Worm (Caenorhabditis elegans) whole organism, L1 larva: ENCODE measurements around the gene fipr-4.

Experiments
- C16A3.4 ChIP-seq: fragments of 150-350 bp; optimal IDR thresholded peaks from 2 replicates; lab custom pipeline; 2014; ENCODE audit warnings: missing biosample characterization, missing genetic modification characterization
- F16B12.6 ChIP-seq: fragments of 150-350 bp; optimal IDR thresholded peaks from 2 replicates; lab custom pipeline; 2014; ENCODE audit warnings: missing biosample characterization, missing genetic modification characterization
- Y116A8C.19 ChIP-seq: sonication (generic microtip); optimal IDR thresholded peaks from 2 replicates; lab custom pipeline; 2016; ENCODE audit warnings: missing compliant biosample characterization, missing genetic modification characterization, borderline replicate concordance
- aha-1 ChIP-seq: fragments of 150-350 bp; optimal IDR thresholded peaks from 2 replicates; lab custom pipeline; 2014; ENCODE audit warnings: missing biosample characterization, missing genetic modification characterization
- alr-1 ChIP-seq: fragments of 200-800 bp; sonication (Bioruptor generic); optimal IDR thresholded peaks from 2 replicates; lab custom pipeline; 2018; ENCODE audit warnings: borderline replicate concordance, mild to moderate bottlenecking, missing genetic modification characterization, missing compliant biosample characterization
- blmp-1 ChIP-seq: fragments of 150-350 bp; optimal IDR thresholded peaks from 2 replicates; lab custom pipeline; 2014; ENCODE audit warnings: missing biosample characterization, missing genetic modification characterization
- ceh-63 ChIP-seq: fragments of 200-800 bp; sonication (Bioruptor generic); optimal IDR thresholded peaks from 2 replicates; lab custom pipeline; 2018; ENCODE audit warnings: mild to moderate bottlenecking, missing genetic modification characterization, missing compliant biosample characterization
- ceh-8 ChIP-seq: fragments of 200-800 bp; sonication (Bioruptor generic); optimal IDR thresholded peaks from 2 replicates; lab custom pipeline; 2018; ENCODE audit warnings: mild to moderate bottlenecking, missing genetic modification characterization, moderate library complexity, missing compliant biosample characterization
- ceh-82 ChIP-seq, 3 experiments: fragments of 150-350 bp in 1 of 3; sonication (generic microtip) in 2 of 3; optimal IDR thresholded peaks; 2 replicates each; lab custom pipeline; 2014 to 2017; ENCODE audit warnings: missing biosample characterization in 3 of 3, missing genetic modification characterization in 3 of 3
- ceh-90 ChIP-seq: sonication (generic microtip); optimal IDR thresholded peaks from 2 replicates; lab custom pipeline; 2016; ENCODE audit warnings: missing genetic modification characterization, missing compliant biosample characterization
- ces-1 ChIP-seq: fragments of 150-350 bp; optimal IDR thresholded peaks from 2 replicates; lab custom pipeline; 2014; ENCODE audit warnings: missing biosample characterization, missing genetic modification reagents, missing genetic modification characterization
- dpl-1 ChIP-seq, 3 experiments: fragments of 150-350 bp in 2 of 3; sonication (generic microtip) in 1 of 3; optimal IDR thresholded peaks; 2 replicates each; lab custom pipeline; 2014 to 2017; ENCODE audit warnings: missing biosample characterization in 3 of 3, missing genetic modification characterization in 3 of 3, missing genetic modification reagents in 3 of 3
- dsc-1 ChIP-seq: sonication (generic microtip); optimal IDR thresholded peaks from 2 replicates; lab custom pipeline; 2016; ENCODE audit warnings: mild to moderate bottlenecking, missing genetic modification characterization, missing compliant biosample characterization
- efl-3 ChIP-seq: fragments of 200-800 bp; sonication (Bioruptor generic); optimal IDR thresholded peaks from 2 replicates; lab custom pipeline; 2018; ENCODE audit warnings: mild to moderate bottlenecking, missing genetic modification characterization, missing compliant biosample characterization
- egl-13 ChIP-seq: sonication (generic microtip); optimal IDR thresholded peaks from 2 replicates; lab custom pipeline; 2016; ENCODE audit warnings: missing genotype, missing genetic modification reagents, missing genetic modification characterization, missing compliant biosample characterization
- egl-27 ChIP-seq, 2 experiments: fragments of 150-350 bp in 1 of 2; sonication (generic microtip); optimal IDR thresholded peaks; 3 replicates each; lab custom pipeline; 2017 to 2018; ENCODE audit warnings: missing biosample characterization in 2 of 2, missing genetic modification characterization in 2 of 2, missing genetic modification reagents in 2 of 2
- elt-2 ChIP-seq: sonication (generic microtip); optimal IDR thresholded peaks from 2 replicates; lab custom pipeline; 2016; ENCODE audit warnings: missing genetic modification characterization, mild to moderate bottlenecking, inconsistent platforms, missing compliant biosample characterization, missing genetic modification reagents
- fkh-8 ChIP-seq: sonication (generic microtip); optimal IDR thresholded peaks from 2 replicates; lab custom pipeline; 2016; ENCODE audit warnings: mild to moderate bottlenecking, missing genetic modification characterization, missing compliant biosample characterization
- fos-1 ChIP-seq: fragments of 150-350 bp; optimal IDR thresholded peaks from 2 replicates; lab custom pipeline; 2014; ENCODE audit warnings: missing biosample characterization, missing genetic modification characterization
- grh-1 ChIP-seq: fragments of 200-800 bp; sonication (Bioruptor generic); IDR thresholded peaks from 2 replicates; pipeline ENCODE4 v1.3.6; 2022; ENCODE audit warnings: missing genetic modification reagents, missing genetic modification characterization, missing compliant biosample characterization
- hlh-17 ChIP-seq: fragments of 200-800 bp; sonication (Bioruptor generic); optimal IDR thresholded peaks from 2 replicates; lab custom pipeline; 2018; ENCODE audit warnings: missing genetic modification characterization, mild to moderate bottlenecking, missing compliant biosample characterization, moderate library complexity, borderline replicate concordance
- hlh-4 ChIP-seq: sonication (generic microtip); optimal IDR thresholded peaks from 2 replicates; lab custom pipeline; 2016; ENCODE audit warnings: mild to moderate bottlenecking, missing genetic modification characterization, missing compliant biosample characterization
- jun-1 ChIP-seq: fragments of 150-350 bp; optimal IDR thresholded peaks from 2 replicates; lab custom pipeline; 2014; ENCODE audit warnings: missing biosample characterization, missing genetic modification reagents, missing genetic modification characterization
- lin-13 ChIP-seq: fragments of 150-350 bp; optimal IDR thresholded peaks from 2 replicates; lab custom pipeline; 2014; ENCODE audit warnings: missing biosample characterization, missing genetic modification reagents, missing genetic modification characterization
- lin-15B ChIP-seq: fragments of 150-350 bp; sonication (generic microtip); optimal IDR thresholded peaks from 3 replicates; lab custom pipeline; 2014; ENCODE audit warnings: missing biosample characterization, missing genetic modification characterization
- lir-3 ChIP-seq: sonication (generic microtip); optimal IDR thresholded peaks from 2 replicates; lab custom pipeline; 2016; ENCODE audit warnings: mild to moderate bottlenecking, missing genetic modification characterization, moderate library complexity, missing compliant biosample characterization; ENCODE audit not compliant: poor library complexity
- lsy-2 ChIP-seq, 2 experiments: fragments of 150-350 bp; optimal IDR thresholded peaks; 2 replicates each; lab custom pipeline; 2014; ENCODE audit warnings: missing biosample characterization in 2 of 2, missing genetic modification characterization in 2 of 2
- mab-9 ChIP-seq: fragments of 200-800 bp; sonication (Bioruptor generic); IDR thresholded peaks from 2 replicates; pipeline ENCODE4 v1.3.6; 2022; ENCODE audit warnings: missing genetic modification reagents, missing genetic modification characterization, missing compliant biosample characterization
- mdl-1 ChIP-seq, 2 experiments: fragments of 150-350 bp; optimal IDR thresholded peaks; 2 replicates each; lab custom pipeline; 2014 to 2017; ENCODE audit warnings: missing biosample characterization in 2 of 2, missing genetic modification characterization in 2 of 2, inconsistent platforms in 1 of 2
- mef-2 ChIP-seq: fragments of 150-350 bp; optimal IDR thresholded peaks from 2 replicates; lab custom pipeline; 2014; ENCODE audit warnings: missing biosample characterization, missing genetic modification characterization
- mep-1 ChIP-seq: fragments of 150-350 bp; optimal IDR thresholded peaks from 2 replicates; lab custom pipeline; 2014; ENCODE audit warnings: missing biosample characterization, missing genetic modification characterization
- nhr-12 ChIP-seq: sonication (generic microtip); optimal IDR thresholded peaks from 2 replicates; lab custom pipeline; 2017; ENCODE audit warnings: missing biosample characterization, missing genetic modification characterization
- nhr-237 ChIP-seq: fragments of 150-350 bp; optimal IDR thresholded peaks from 2 replicates; lab custom pipeline; 2014; ENCODE audit warnings: missing biosample characterization, missing genetic modification characterization
- nhr-47 ChIP-seq: sonication (generic microtip); optimal IDR thresholded peaks from 2 replicates; lab custom pipeline; 2016; ENCODE audit warnings: mild to moderate bottlenecking, missing genetic modification characterization, moderate library complexity, missing compliant biosample characterization
- nhr-71 ChIP-seq: sonication (generic microtip); optimal IDR thresholded peaks from 2 replicates; lab custom pipeline; 2016; ENCODE audit warnings: mild to moderate bottlenecking, missing genetic modification characterization, moderate library complexity, missing compliant biosample characterization
- nhr-76 ChIP-seq: sonication (generic microtip); optimal IDR thresholded peaks from 2 replicates; lab custom pipeline; 2017; ENCODE audit warnings: missing biosample characterization, missing genetic modification characterization
- nhr-77 ChIP-seq: fragments of 150-350 bp; optimal IDR thresholded peaks from 2 replicates; lab custom pipeline; 2014; ENCODE audit warnings: missing biosample characterization, missing genetic modification characterization
- nhr-84 ChIP-seq: sonication (generic microtip); optimal IDR thresholded peaks from 2 replicates; lab custom pipeline; 2017; ENCODE audit warnings: missing biosample characterization, missing genetic modification characterization
- nhr-85 ChIP-seq: sonication (generic microtip); peaks from one replicate; lab custom pipeline; 2016; ENCODE audit warnings: missing genetic modification characterization, inconsistent platforms, missing compliant biosample characterization
- nhr-90 ChIP-seq: sonication (generic microtip); optimal IDR thresholded peaks from 2 replicates; lab custom pipeline; 2016; ENCODE audit warnings: mild to moderate bottlenecking, missing genetic modification characterization, missing compliant biosample characterization; ENCODE audit not compliant: poor library complexity
- pag-3 ChIP-seq: sonication (generic microtip); optimal IDR thresholded peaks from 2 replicates; lab custom pipeline; 2017; ENCODE audit warnings: missing genetic modification characterization, mild to moderate bottlenecking, missing compliant biosample characterization, antibody characterized with exemption, borderline replicate concordance; ENCODE audit not compliant: insufficient read depth
- pqm-1 ChIP-seq: sonication (generic microtip); optimal IDR thresholded peaks from 3 replicates; lab custom pipeline; 2017; ENCODE audit warnings: missing biosample characterization, missing genetic modification characterization
- snpc-4 ChIP-seq: fragments of 150-350 bp; optimal IDR thresholded peaks from 2 replicates; lab custom pipeline; 2014; ENCODE audit warnings: missing biosample characterization, missing genetic modification characterization
- sptf-1 ChIP-seq: fragments of 150-350 bp; optimal IDR thresholded peaks from 2 replicates; lab custom pipeline; 2014; ENCODE audit warnings: missing biosample characterization, missing genetic modification characterization
- tlp-1 ChIP-seq: fragments of 150-350 bp; optimal IDR thresholded peaks from 2 replicates; lab custom pipeline; 2014; ENCODE audit warnings: missing biosample characterization, missing genetic modification characterization
- unc-130 ChIP-seq: fragments of 150-350 bp; optimal IDR thresholded peaks from 2 replicates; lab custom pipeline; 2017; ENCODE audit warnings: missing biosample characterization, missing genetic modification characterization, inconsistent platforms
- unc-30 ChIP-seq: sonication (generic microtip); optimal IDR thresholded peaks from 2 replicates; lab custom pipeline; 2017; ENCODE audit warnings: missing biosample characterization, missing genetic modification characterization
- unc-86 ChIP-seq: sonication (generic microtip); optimal IDR thresholded peaks from 2 replicates; lab custom pipeline; 2016; ENCODE audit warnings: missing genetic modification characterization, missing compliant biosample characterization
- xbp-1 ChIP-seq: sonication (generic microtip); optimal IDR thresholded peaks from 2 replicates; lab custom pipeline; 2016; ENCODE audit warnings: missing genetic modification characterization, missing compliant biosample characterization
- ztf-11 ChIP-seq, 2 experiments: sonication (generic microtip); optimal IDR thresholded peaks; 2 replicates each; lab custom pipeline; 2016 to 2017; ENCODE audit warnings: missing genetic modification characterization in 2 of 2, missing biosample characterization in 1 of 2, missing compliant biosample characterization in 1 of 2
- ztf-4 ChIP-seq: fragments of 150-350 bp; optimal IDR thresholded peaks from 2 replicates; lab custom pipeline; 2014; ENCODE audit warnings: missing biosample characterization, missing genetic modification characterization

Gene fipr-4

ce11 chrV:10179235-10179634, 49.0 kb downstream of the fipr-4 start, which contains the start of gene cul-5:
Gene cul-5, plus strand, starts transcription at chrV:10179535.
- TF ChIP-seq elt-2 (tag; lab: Kevin White, UChicago) (peak; percentile 41), aha-1 (tag; lab: Kevin White, UChicago) (no peak)

ce11 chrV:10178166-10178565, 50.1 kb downstream of the fipr-4 start:
- TF ChIP-seq mef-2 (tag; lab: Kevin White, UChicago) (no peak), nhr-76 (tag; lab: Kevin White, UChicago) (no peak), ceh-82 (tag; optimal IDR thresholded peaks at IDR 0.05; lab: Kevin White, UChicago) (no peak), mdl-1 (tag; optimal IDR thresholded peaks at IDR 0.05; lab: Kevin White, UChicago) (no peak), xbp-1 (peak; percentile 79), nhr-85 (tag; lab: Kevin White, UChicago) (peak; percentile 90), ces-1 (GFP tag; lab: Kevin White, UChicago) (no peak), dpl-1 (GFP tag; optimal IDR thresholded peaks at IDR 0.05; lab: Kevin White, UChicago) (peak; percentile 32 to 56 (median 39)), dsc-1 (tag; lab: Kevin White, UChicago) (peak; percentile 73), jun-1 (peak; percentile 39), nhr-71 (tag; lab: Kevin White, UChicago) (peak; percentile 84), ztf-11 (tag; optimal IDR thresholded peaks at IDR 0.05; lab: Kevin White, UChicago) (peak in 1 of 2 experiments; percentile 60), unc-30 (tag; lab: Kevin White, UChicago) (no peak), egl-13 (tag; lab: Kevin White, UChicago) (peak; percentile 70), nhr-47 (tag; lab: Kevin White, UChicago) (peak; percentile 85), pag-3 (peak; percentile 41), hlh-4 (tag; lab: Kevin White, UChicago) (peak; percentile 24), blmp-1 (tag; lab: Kevin White, UChicago) (peak; percentile 95), Y116A8C.19 (no peak), efl-3 (GFP tag; lab: Kevin White, UChicago) (no peak), ztf-4 (tag; lab: Kevin White, UChicago) (no peak), mab-9 (peak; percentile 34; the same call in 1 of the 2 replicates), nhr-237 (tag; lab: Kevin White, UChicago) (peak; percentile 23), lir-3 (tag; lab: Kevin White, UChicago) (peak; percentile 83), fkh-8 (peak; percentile 85), egl-27 (tag; optimal IDR thresholded peaks at IDR 0.05; lab: Kevin White, UChicago) (no peak), C16A3.4 (tag; lab: Kevin White, UChicago) (peak; percentile 44), ceh-90 (peak; percentile 35), unc-86 (tag; lab: Kevin White, UChicago) (peak; percentile 53), lin-13 (GFP tag; lab: Kevin White, UChicago) (peak; percentile 40), F16B12.6 (no peak), lin-15B (tag; lab: Kevin White, UChicago) (peak; percentile 41), nhr-77 (tag; lab: Kevin White, UChicago) (peak; percentile 70), mep-1 (tag; lab: Kevin White, UChicago) (peak; percentile 37), sptf-1 (tag; lab: Kevin White, UChicago) (no peak), hlh-17 (no peak), alr-1 (tag; lab: Kevin White, UChicago) (no peak), snpc-4 (peak; percentile 54), nhr-90 (peak; percentile 80), grh-1 (peak; percentile 91), pqm-1 (no peak), ceh-63 (peak; percentile 78), fos-1 (no peak), ceh-8 (no peak), nhr-12 (tag; lab: Kevin White, UChicago) (no peak), lsy-2 (tag; optimal IDR thresholded peaks at IDR 0.05; lab: Kevin White, UChicago) (peak; percentile 52 to 81), tlp-1 (no peak), nhr-84 (no peak), unc-130 (tag; lab: Kevin White, UChicago) (peak; percentile 39)
